Worm (Caenorhabditis elegans) whole organism, L4 larva: Measurements from ENCODE around the gene C27D8.1.

ENCODE experiments used
- ceh-28 ChIP-seq: fragments of 150-350 bp; optimal IDR thresholded peaks from 2 replicates; lab custom pipeline; 2014; ENCODE audit warnings: missing biosample characterization, missing genetic modification reagents, missing genetic modification characterization
- ces-1 ChIP-seq: fragments of 150-350 bp; sonication (generic microtip); optimal IDR thresholded peaks from 4 replicates; lab custom pipeline; 2014; ENCODE audit warnings: missing biosample characterization, missing genetic modification reagents, missing genetic modification characterization
- cey-2 ChIP-seq: sonication (generic microtip); optimal IDR thresholded peaks from 3 replicates; lab custom pipeline; 2017; ENCODE audit warnings: missing genetic modification characterization, mild to moderate bottlenecking, missing compliant biosample characterization, antibody characterized with exemption, borderline replicate concordance; ENCODE audit not compliant: insufficient read depth
- unc-62 ChIP-seq, 3 experiments: fragments of 150-350 bp in 1 of 3; sonication (generic microtip); optimal IDR thresholded peaks in 2 of 3; peaks in 1 of 3; 1 replicate in 1 of 3; 2 replicates in 2 of 3; lab custom pipeline; 2014 to 2017; ENCODE audit warnings: missing biosample characterization in 3 of 3, missing genetic modification characterization in 3 of 3, missing genetic modification reagents in 3 of 3, missing genotype in 1 of 3

- TF ChIP-seq unc-62 (GFP tag; optimal IDR thresholded peaks at IDR 0.05 in 1 of 2; lab: Kevin White, UChicago) (peak in 1 of 2 experiments; percentile 11), unc-62 (tag; optimal IDR thresholded peaks at IDR 0.05; lab: Kevin White, UChicago) (no peak), ces-1 (no peak), cey-2 (tag; lab: Kevin White, UChicago) (no peak), ceh-28 (no peak)
These were observed 32.6 kb upstream of the C27D8.1 start for ce11 chrIV:12684826-12685594.
